Worm (Caenorhabditis elegans): ENCODE measurements around the gene C18A3.10.
"Not testable (repeated sequence)": the region's sequence is repeated elsewhere in the genome, so short reads cannot be mapped to it uniquely, and the experiment has no call there.

C18A3.10 gene

DNA sequence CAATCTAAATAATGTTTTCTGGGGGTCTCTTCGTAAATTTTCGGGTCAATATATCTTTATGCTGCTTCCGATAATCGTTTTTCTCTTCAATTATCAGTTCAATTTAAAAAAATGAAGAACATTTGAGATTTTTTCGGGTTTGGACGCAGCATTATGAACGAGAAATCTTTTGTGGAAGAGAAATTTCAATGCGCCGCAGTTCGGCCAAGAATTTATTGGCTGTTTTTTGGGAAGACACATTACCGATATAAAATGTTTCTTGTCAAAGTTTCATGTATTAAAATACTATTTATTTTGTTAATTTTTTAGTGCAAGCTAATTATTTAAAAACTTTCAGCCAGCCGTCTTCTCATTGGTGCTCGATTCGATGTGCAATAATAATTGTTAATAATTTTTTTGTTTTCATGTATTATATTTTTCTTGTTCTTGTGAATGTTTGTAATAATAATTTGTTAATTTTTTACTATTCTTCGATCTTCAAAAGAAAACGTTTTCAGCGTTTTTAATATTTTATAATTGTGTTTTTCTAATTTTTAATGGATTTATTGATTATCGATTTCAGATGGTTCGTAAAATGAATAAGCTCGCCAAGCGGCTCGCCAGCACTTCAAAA lies at the start of gene C18A3.10, which contains the start of gene C18A3.3:
Gene C18A3.10 (minus strand): TSS at position 101 of the 613 bp plus-strand sequence.
Gene C18A3.3 (plus strand): TSS at position 563 of the 613 bp plus-strand sequence.
- no peak for TF ChIP-seq tra-4 (tag; optimal IDR thresholded peaks at IDR 0.05)
- TF ChIP-seq ama-1 (optimal IDR thresholded peaks at IDR 0.05) = no peak
- TF ChIP-seq pes-1 (GFP tag; IDR thresholded peaks at IDR 0.05) = no peak
- no peak for TF ChIP-seq hnd-1 (tag; optimal IDR thresholded peaks at IDR 0.05)
- TF ChIP-seq ceh-36 (tag; optimal IDR thresholded peaks at IDR 0.05) = no peak
- no peak for TF ChIP-seq hmg-4 (GFP tag; optimal IDR thresholded peaks at IDR 0.05)
- no peak for TF ChIP-seq hmbx-1 (tag; optimal IDR thresholded peaks at IDR 0.05)
- no peak for TF ChIP-seq ets-7 (tag; optimal IDR thresholded peaks at IDR 0.05)
- no peak for TF ChIP-seq F13C5.2 (tag; optimal IDR thresholded peaks at IDR 0.05)
- TF ChIP-seq tbx-37 (GFP tag; conservative IDR thresholded peaks at IDR 0.05) = no peak
- no peak for TF ChIP-seq flt-1 (GFP tag; IDR thresholded peaks at IDR 0.05)
- TF ChIP-seq ceh-13 (GFP tag; optimal IDR thresholded peaks at IDR 0.05) = no peak
- no peak for TF ChIP-seq B0310.2 (tag; optimal IDR thresholded peaks at IDR 0.05)

DNA sequence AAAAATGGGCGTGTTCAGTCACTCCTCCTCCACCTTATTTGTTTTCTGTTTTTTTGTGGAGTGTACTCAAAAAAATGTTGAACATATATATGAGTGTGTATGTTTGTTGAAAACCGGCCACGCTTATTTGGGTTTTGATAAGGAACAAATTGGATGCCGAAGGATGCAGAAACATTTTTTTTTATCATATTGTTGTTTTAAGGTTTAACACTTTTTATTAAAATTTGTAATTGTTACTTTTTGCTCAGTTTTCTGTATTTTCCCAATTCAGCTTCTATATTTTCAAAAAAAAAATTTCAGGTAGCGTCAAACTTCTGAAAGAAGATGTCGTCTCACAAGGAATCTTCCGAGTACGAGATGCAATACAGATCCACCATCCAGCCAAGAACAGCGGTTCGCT lies 49.7 kb upstream of the C18A3.10 start, which contains the start of gene ifb-1:
Gene ifb-1 (plus strand): TSS at position 301 of the 400 bp plus-strand sequence.
- no peak for TF ChIP-seq B0310.2 (tag; optimal IDR thresholded peaks at IDR 0.05)
- no peak for TF ChIP-seq ceh-36 (tag; optimal IDR thresholded peaks at IDR 0.05)
- TF ChIP-seq tbx-11 (GFP tag; IDR thresholded peaks at IDR 0.05) = no peak
- TF ChIP-seq hmbx-1 (tag; optimal IDR thresholded peaks at IDR 0.05) = no peak
- no peak for TF ChIP-seq hmg-4 (GFP tag; optimal IDR thresholded peaks at IDR 0.05)
- TF ChIP-seq tbx-37 (GFP tag; conservative IDR thresholded peaks at IDR 0.05) = no peak
- no peak for TF ChIP-seq ets-7 (tag; optimal IDR thresholded peaks at IDR 0.05)
- TF ChIP-seq tra-4 (tag; optimal IDR thresholded peaks at IDR 0.05) = no peak
- no peak for TF ChIP-seq aly-1 (tag; optimal IDR thresholded peaks at IDR 0.05)
- TF ChIP-seq sea-1 (GFP tag; conservative IDR thresholded peaks at IDR 0.05) = no peak
- no peak for TF ChIP-seq ceh-13 (GFP tag; optimal IDR thresholded peaks at IDR 0.05)
- TF ChIP-seq scrt-1 (GFP tag; IDR thresholded peaks at IDR 0.05) = no peak
- no peak for TF ChIP-seq pes-1 (GFP tag; IDR thresholded peaks at IDR 0.05)
- TF ChIP-seq flt-1 (GFP tag; IDR thresholded peaks at IDR 0.05) = no peak
- no peak for TF ChIP-seq F13C5.2 (tag; optimal IDR thresholded peaks at IDR 0.05)
- no peak for TF ChIP-seq ama-1 (optimal IDR thresholded peaks at IDR 0.05)
- no peak for TF ChIP-seq hnd-1 (tag; optimal IDR thresholded peaks at IDR 0.05)

DNA sequence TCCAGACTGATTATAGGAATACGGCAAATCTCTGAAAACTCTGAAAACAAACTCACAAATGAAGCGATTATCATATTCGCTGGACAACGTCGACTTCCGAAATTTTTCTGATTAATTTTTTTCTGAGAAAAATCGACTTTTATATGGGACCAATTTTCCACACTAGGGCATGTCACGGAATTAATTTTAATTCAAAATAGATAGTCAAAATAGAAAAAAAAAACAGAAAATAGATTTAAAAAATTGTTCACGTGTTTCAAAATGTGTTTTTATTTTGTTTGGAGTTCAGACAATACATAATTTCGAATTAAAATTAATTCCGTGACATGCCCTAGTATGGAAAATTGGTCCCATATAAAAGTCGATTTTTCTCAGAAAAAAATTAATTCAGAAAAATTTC lies 42.0 kb upstream of the C18A3.10 start, which contains the start of the genes F10C1.3 and F10C1.23:
Gene F10C1.3 (minus strand): TSS at position 101 of the 400 bp plus-strand sequence.
Gene F10C1.23 (plus strand): TSS at position 385 of the 400 bp plus-strand sequence.
- TF ChIP-seq ceh-36 (tag; optimal IDR thresholded peaks at IDR 0.05); tbx-11 (GFP tag; IDR thresholded peaks at IDR 0.05); pes-1 (GFP tag; IDR thresholded peaks at IDR 0.05): not testable (repeated sequence)

DNA sequence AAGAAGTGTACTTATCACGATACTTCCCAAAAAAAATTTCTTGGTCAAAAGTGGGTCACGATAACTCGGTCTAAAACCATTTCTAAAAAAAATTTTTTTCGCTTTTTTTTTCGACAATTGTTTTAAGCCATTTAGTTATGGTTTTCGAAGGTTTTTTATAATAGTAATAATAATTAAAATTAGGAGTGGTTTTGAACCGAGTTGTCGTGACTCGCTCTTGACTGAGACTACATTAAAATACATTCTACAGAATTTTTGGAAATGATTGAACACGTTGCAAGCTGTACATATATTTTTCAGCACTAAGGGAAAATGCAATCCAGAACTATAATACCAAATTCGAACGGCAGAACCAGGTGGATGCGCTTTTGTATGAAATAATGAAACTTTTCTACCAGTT lies 38.5 kb upstream of the C18A3.10 start, which contains the start of gene F10C1.8:
Gene F10C1.8 (plus strand): TSS at position 301 of the 400 bp plus-strand sequence.
- TF ChIP-seq sea-1 (GFP tag; conservative IDR thresholded peaks at IDR 0.05) (no peak), scrt-1 (GFP tag; IDR thresholded peaks at IDR 0.05) (no peak), hmg-4 (GFP tag; optimal IDR thresholded peaks at IDR 0.05) (no peak), B0310.2 (tag; optimal IDR thresholded peaks at IDR 0.05) (no peak), ama-1 (optimal IDR thresholded peaks at IDR 0.05) (no peak), tbx-37 (GFP tag; conservative IDR thresholded peaks at IDR 0.05) (no peak), pes-1 (GFP tag; IDR thresholded peaks at IDR 0.05) (no peak), flt-1 (GFP tag; IDR thresholded peaks at IDR 0.05) (no peak), ets-7 (tag; optimal IDR thresholded peaks at IDR 0.05) (no peak), aly-1 (tag; optimal IDR thresholded peaks at IDR 0.05) (no peak), hnd-1 (tag; optimal IDR thresholded peaks at IDR 0.05) (no peak), hmbx-1 (tag; optimal IDR thresholded peaks at IDR 0.05) (no peak), tra-4 (tag; optimal IDR thresholded peaks at IDR 0.05) (no peak), ceh-13 (GFP tag; optimal IDR thresholded peaks at IDR 0.05) (no peak), tbx-11 (GFP tag; IDR thresholded peaks at IDR 0.05) (no peak), F13C5.2 (tag; optimal IDR thresholded peaks at IDR 0.05) (no peak)

DNA sequence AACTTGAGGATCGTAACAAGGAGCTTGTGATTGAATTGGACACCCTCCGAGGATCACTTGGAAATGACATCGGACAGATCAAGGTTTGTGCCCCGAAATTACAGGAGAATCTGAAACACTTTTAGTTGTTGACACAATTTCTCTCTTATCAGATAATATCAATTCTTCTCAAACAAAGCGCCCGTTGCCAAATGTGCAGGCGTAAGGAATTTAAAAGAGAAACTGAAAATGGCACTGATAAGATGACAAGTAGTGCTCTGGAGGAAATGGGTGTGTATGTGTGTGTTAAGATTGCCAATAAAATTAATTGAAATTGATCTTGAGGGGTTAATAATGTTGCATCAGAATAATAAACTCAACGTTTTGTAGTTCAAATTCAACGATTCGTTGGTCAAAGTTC lies 35.7 kb upstream of the C18A3.10 start:
- TF ChIP-seq sea-1 (GFP tag; conservative IDR thresholded peaks at IDR 0.05) (no peak), ama-1 (optimal IDR thresholded peaks at IDR 0.05) (no peak), tbx-11 (GFP tag; IDR thresholded peaks at IDR 0.05) (no peak), tbx-37 (GFP tag; conservative IDR thresholded peaks at IDR 0.05) (no peak), ets-7 (tag; optimal IDR thresholded peaks at IDR 0.05) (no peak), flt-1 (GFP tag; IDR thresholded peaks at IDR 0.05) (no peak), aly-1 (tag; optimal IDR thresholded peaks at IDR 0.05) (no peak), hmbx-1 (tag; optimal IDR thresholded peaks at IDR 0.05) (no peak)

DNA sequence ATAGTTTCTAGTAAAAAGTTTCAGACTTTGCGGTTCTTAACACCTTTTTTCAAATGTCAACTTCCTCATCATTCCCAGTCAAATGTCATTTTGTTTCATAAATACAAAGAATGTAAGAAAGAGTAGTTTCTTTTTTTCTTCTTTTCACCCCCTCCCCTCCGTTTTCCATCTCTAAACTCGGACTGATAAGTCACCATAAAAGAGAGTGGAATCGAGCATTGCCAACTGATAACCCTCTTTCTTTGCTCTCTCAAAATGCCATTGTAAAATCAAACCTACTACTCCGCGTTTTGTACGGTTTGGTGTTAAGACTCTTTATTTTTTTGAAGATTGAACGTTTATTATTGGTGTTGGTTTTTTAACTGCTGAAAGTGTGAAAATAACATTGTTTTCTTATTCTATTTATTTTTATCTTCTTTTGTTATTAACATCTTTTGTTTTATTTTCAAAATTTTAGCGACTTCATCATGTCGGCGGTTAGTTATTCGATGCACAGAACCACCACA lies 34.1 kb upstream of the C18A3.10 start, which contains the start of gene ifb-2:
Gene ifb-2 (plus strand): TSS at position 456 of the 506 bp plus-strand sequence.
- TF ChIP-seq ets-7 (tag; optimal IDR thresholded peaks at IDR 0.05) (no peak), ama-1 (optimal IDR thresholded peaks at IDR 0.05) (no peak), B0310.2 (tag; optimal IDR thresholded peaks at IDR 0.05) (no peak), hmg-4 (GFP tag; optimal IDR thresholded peaks at IDR 0.05) (no peak)

DNA sequence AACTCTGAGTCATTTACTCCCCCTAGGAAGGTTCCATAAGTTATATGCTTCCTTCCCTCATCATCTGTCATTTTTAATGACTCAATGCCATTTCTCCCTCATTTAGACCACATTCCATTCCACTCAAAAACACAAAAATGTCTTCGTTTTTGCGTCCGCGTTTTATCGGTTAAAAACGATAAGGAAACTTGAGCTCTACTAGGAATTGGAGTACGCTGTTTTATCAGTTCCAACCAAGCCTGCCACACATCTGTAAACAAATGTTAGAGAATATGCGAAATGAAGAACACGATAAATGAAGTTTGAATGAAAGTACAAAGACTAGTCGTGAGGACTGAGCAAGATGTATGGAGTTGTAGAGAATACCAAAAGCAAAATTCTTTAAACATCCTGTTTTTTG lies 32.8 kb upstream of the C18A3.10 start:
- TF ChIP-seq tbx-37 (GFP tag; conservative IDR thresholded peaks at IDR 0.05) (no peak), hmbx-1 (tag; optimal IDR thresholded peaks at IDR 0.05) (no peak), ets-7 (tag; optimal IDR thresholded peaks at IDR 0.05) (no peak), ama-1 (optimal IDR thresholded peaks at IDR 0.05) (no peak), ceh-36 (tag; optimal IDR thresholded peaks at IDR 0.05) (no peak), B0310.2 (tag; optimal IDR thresholded peaks at IDR 0.05) (no peak), sea-1 (GFP tag; conservative IDR thresholded peaks at IDR 0.05) (no peak), aly-1 (tag; optimal IDR thresholded peaks at IDR 0.05) (no peak), pes-1 (GFP tag; IDR thresholded peaks at IDR 0.05) (no peak), ceh-13 (GFP tag; optimal IDR thresholded peaks at IDR 0.05) (no peak)
